Worm (Caenorhabditis elegans) whole organism, mixed stage, embryonic: ENCODE measurements around the gene B0348.10.

ENCODE experiments used
- elt-1 ChIP-seq: sonication (generic microtip); optimal IDR thresholded peaks from 2 replicates; lab custom pipeline; 2017; ENCODE audit warnings: missing genetic modification characterization, mild to moderate bottlenecking, missing compliant biosample characterization, antibody characterized with exemption, moderate library complexity, borderline replicate concordance; ENCODE audit not compliant: insufficient read depth
- hlh-1 ChIP-seq: fragments of 150-350 bp; optimal IDR thresholded peaks from 2 replicates; lab custom pipeline; 2014; ENCODE audit warnings: missing biosample characterization, missing genetic modification reagents, missing genetic modification characterization
- lin-13 ChIP-seq: fragments of 150-350 bp; optimal IDR thresholded peaks from 2 replicates; lab custom pipeline; 2014; ENCODE audit warnings: missing biosample characterization, missing genetic modification characterization
- mep-1 ChIP-seq: fragments of 150-350 bp; optimal IDR thresholded peaks from 2 replicates; lab custom pipeline; 2017; ENCODE audit warnings: missing biosample characterization, missing genetic modification reagents, missing genetic modification characterization, inconsistent platforms
- nhr-12 ChIP-seq: fragments of 150-350 bp; optimal IDR thresholded peaks from 2 replicates; lab custom pipeline; 2014; ENCODE audit warnings: missing biosample characterization, missing genetic modification characterization
- nhr-237 ChIP-seq: fragments of 150-350 bp; optimal IDR thresholded peaks from 2 replicates; lab custom pipeline; 2014; ENCODE audit warnings: missing biosample characterization, missing genetic modification characterization
- nhr-28 ChIP-seq: fragments of 150-350 bp; optimal IDR thresholded peaks from 2 replicates; lab custom pipeline; 2014; ENCODE audit warnings: missing biosample characterization, missing genetic modification characterization
- sptf-1 ChIP-seq: sonication (generic microtip); optimal IDR thresholded peaks from 2 replicates; lab custom pipeline; 2017; ENCODE audit warnings: mild to moderate bottlenecking, missing genetic modification characterization, moderate library complexity, missing compliant biosample characterization
- unc-62 ChIP-seq: fragments of 150-350 bp; optimal IDR thresholded peaks from 2 replicates; lab custom pipeline; 2014; ENCODE audit warnings: missing biosample characterization, missing genetic modification reagents, missing genetic modification characterization
- ztf-11 ChIP-seq: fragments of 150-350 bp; optimal IDR thresholded peaks from 2 replicates; lab custom pipeline; 2014; ENCODE audit warnings: missing biosample characterization, missing genetic modification characterization

DNA sequence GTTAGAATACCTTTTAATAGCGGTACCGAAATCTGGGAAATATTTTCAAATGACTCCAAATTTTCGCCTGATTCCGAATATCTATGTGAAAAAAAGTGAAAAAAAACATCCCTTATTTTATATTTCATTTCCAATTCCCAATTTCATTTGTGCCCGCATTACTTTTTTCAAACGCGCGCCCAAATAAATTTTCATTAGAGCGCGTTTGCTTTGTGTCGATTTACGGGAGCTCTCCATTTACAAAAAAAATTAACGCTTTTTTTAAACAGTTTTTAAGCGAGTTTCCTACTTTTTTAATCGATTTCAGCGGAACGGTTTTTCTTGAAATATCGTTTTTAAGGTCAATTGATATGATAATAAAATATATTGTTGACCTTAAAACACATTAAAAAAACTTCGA, 15.6 kb upstream of the B0348.10 start:
- no peak for TF ChIP-seq nhr-237
- TF ChIP-seq sptf-1: no peak
- TF ChIP-seq nhr-12 (tag; lab: Kevin White, UChicago): no peak
- TF ChIP-seq unc-62 (GFP tag; lab: Kevin White, UChicago): no peak
- TF ChIP-seq mep-1 (tag; lab: Kevin White, UChicago): no peak
- no peak for TF ChIP-seq hlh-1 (tag; lab: Kevin White, UChicago)
- no peak for TF ChIP-seq nhr-28
- TF ChIP-seq ztf-11 (tag; lab: Kevin White, UChicago): no peak
- no peak for TF ChIP-seq elt-1
- no peak for TF ChIP-seq lin-13 (tag; lab: Kevin White, UChicago)
